Worm (Caenorhabditis elegans) whole organism, L4 larva: ENCODE results near the gene lgc-20.

ENCODE experiments used
- ama-1 ChIP-seq: fragments of 150-350 bp; optimal IDR thresholded peaks from 2 replicates; lab custom pipeline; 2014; ENCODE audit warnings: inconsistent platforms, mixed read lengths
- ceh-82 ChIP-seq: sonication (generic microtip); optimal IDR thresholded peaks from 2 replicates; lab custom pipeline; 2017; ENCODE audit warnings: missing biosample characterization, missing genetic modification characterization
- ces-1 ChIP-seq: fragments of 150-350 bp; sonication (generic microtip); optimal IDR thresholded peaks from 4 replicates; lab custom pipeline; 2014; ENCODE audit warnings: missing biosample characterization, missing genetic modification reagents, missing genetic modification characterization
- jun-1 ChIP-seq: fragments of 150-350 bp; optimal IDR thresholded peaks from 2 replicates; lab custom pipeline; 2014; ENCODE audit warnings: missing biosample characterization, missing genetic modification reagents, missing genetic modification characterization
- mdl-1 ChIP-seq, 2 experiments: fragments of 150-350 bp in 1 of 2; sonication (generic microtip) in 1 of 2; optimal IDR thresholded peaks; 2 replicates each; lab custom pipeline; 2014 to 2017; ENCODE audit warnings: missing biosample characterization in 2 of 2, missing genetic modification characterization in 2 of 2
- mep-1 ChIP-seq: fragments of 150-350 bp; sonication (generic microtip); optimal IDR thresholded peaks from 3 replicates; lab custom pipeline; 2014; ENCODE audit warnings: missing biosample characterization, missing genetic modification characterization
- nhr-237 ChIP-seq: sonication (generic microtip); optimal IDR thresholded peaks from 2 replicates; lab custom pipeline; 2017; ENCODE audit warnings: missing biosample characterization, missing genetic modification characterization
- nhr-42 ChIP-seq: fragments of 200-800 bp; sonication (Bioruptor generic); IDR thresholded peaks from 2 replicates; pipeline ENCODE4 v1.3.6; 2022; ENCODE audit warnings: missing genetic modification characterization, missing compliant biosample characterization
- saeg-2 ChIP-seq: fragments of 200-800 bp; sonication (Bioruptor generic); IDR thresholded peaks from 2 replicates; pipeline ENCODE4 v1.3.6; 2022; ENCODE audit warnings: missing genetic modification reagents, missing genetic modification characterization, missing compliant biosample characterization
- snpc-4 ChIP-seq: fragments of 150-350 bp; optimal IDR thresholded peaks from 2 replicates; lab custom pipeline; 2014; ENCODE audit warnings: missing biosample characterization, missing genetic modification characterization
- tag-97 ChIP-seq: fragments of 200-800 bp; sonication (Bioruptor generic); IDR thresholded peaks from 2 replicates; pipeline ENCODE4 v1.3.6; 2022; ENCODE audit warnings: missing genetic modification characterization, missing compliant biosample characterization

DNA sequence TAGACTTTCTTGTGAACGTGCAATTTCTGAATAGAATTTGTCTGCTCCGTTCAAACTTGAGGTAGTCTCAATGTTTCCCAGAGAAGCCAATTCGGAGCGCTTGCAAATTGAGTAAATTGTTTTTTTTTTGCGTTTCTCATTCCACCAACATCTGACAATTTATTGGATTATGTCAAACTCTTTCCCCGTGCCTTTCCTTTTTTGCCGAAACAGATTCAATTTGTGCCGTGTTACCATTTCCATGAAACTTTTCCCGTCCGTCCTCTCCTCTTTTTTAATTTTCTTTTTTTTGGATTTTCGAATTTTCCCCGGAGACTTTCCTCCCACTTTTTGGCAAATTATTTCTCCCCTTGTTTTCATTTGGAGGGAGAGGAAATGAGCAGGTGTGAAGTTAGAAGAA lies 10.1 kb upstream of the lgc-20 start:
- TF ChIP-seq nhr-42 (GFP tag; lab: Robert Waterston, UW) = no peak
- no peak for TF ChIP-seq mep-1 (tag; lab: Kevin White, UChicago)
- TF ChIP-seq saeg-2 (GFP tag; lab: Robert Waterston, UW) = no peak
- TF ChIP-seq mdl-1 (tag; optimal IDR thresholded peaks at IDR 0.05; lab: Kevin White, UChicago) = no peak
- no peak for TF ChIP-seq tag-97 (GFP tag; lab: Robert Waterston, UW)
- TF ChIP-seq jun-1 = no peak
- no peak for TF ChIP-seq ceh-82
- TF ChIP-seq nhr-237 = no peak
- no peak for TF ChIP-seq ces-1 (GFP tag; lab: Kevin White, UChicago)
- no peak for TF ChIP-seq snpc-4 (tag; lab: Kevin White, UChicago)
- TF ChIP-seq ama-1 = no peak
